Worm (Caenorhabditis elegans): ENCODE measurements around the gene R02D5.6.

R02D5.6 gene

ce11 chrV:14478979-14479378, 38.9 kb downstream of the R02D5.6 start, which contains the start of gene clec-55:
Gene clec-55 (plus strand): TSS chrV:14479279.
- TF ChIP-seq lsy-2 (tag; optimal IDR thresholded peaks at IDR 0.05), result no peak
- TF ChIP-seq blmp-1 (tag; optimal IDR thresholded peaks at IDR 0.05), result no peak
- TF ChIP-seq zip-8 (tag; optimal IDR thresholded peaks at IDR 0.05), result no peak
- no peak for TF ChIP-seq nhr-28 (tag; optimal IDR thresholded peaks at IDR 0.05)
- TF ChIP-seq tbx-8 (GFP tag; optimal IDR thresholded peaks at IDR 0.05), result no peak
- no peak for TF ChIP-seq ceh-39 (tag; optimal IDR thresholded peaks at IDR 0.05)
- TF ChIP-seq ces-1 (GFP tag; optimal IDR thresholded peaks at IDR 0.05), result no peak
- no peak for TF ChIP-seq elt-1 (tag; optimal IDR thresholded peaks at IDR 0.05; ENCODE audit: borderline replicate concordance, insufficient read depth)
- no peak for TF ChIP-seq M03D4.4 (tag; optimal IDR thresholded peaks at IDR 0.05)
- no peak for TF ChIP-seq lin-13 (tag; optimal IDR thresholded peaks at IDR 0.05)
- no peak for TF ChIP-seq nhr-2 (tag; optimal IDR thresholded peaks at IDR 0.05)
- TF ChIP-seq ham-2 (GFP tag; optimal IDR thresholded peaks at IDR 0.05), result no peak
- no peak for TF ChIP-seq unc-62 (GFP tag; optimal IDR thresholded peaks at IDR 0.05)

ce11 chrV:14476680-14477079, 41.2 kb downstream of the R02D5.6 start, which contains the start of gene clec-54:
Gene clec-54 (plus strand): TSS chrV:14476903.
- TF ChIP-seq ceh-83 (GFP tag; optimal IDR thresholded peaks at IDR 0.05) (no peak), sptf-1 (tag; optimal IDR thresholded peaks at IDR 0.05) (no peak), tbx-8 (GFP tag; optimal IDR thresholded peaks at IDR 0.05) (no peak), mep-1 (tag; optimal IDR thresholded peaks at IDR 0.05) (no peak), sem-2 (GFP tag; optimal IDR thresholded peaks at IDR 0.05) (no peak), mls-2 (tag; optimal IDR thresholded peaks at IDR 0.05) (no peak)

DNA sequence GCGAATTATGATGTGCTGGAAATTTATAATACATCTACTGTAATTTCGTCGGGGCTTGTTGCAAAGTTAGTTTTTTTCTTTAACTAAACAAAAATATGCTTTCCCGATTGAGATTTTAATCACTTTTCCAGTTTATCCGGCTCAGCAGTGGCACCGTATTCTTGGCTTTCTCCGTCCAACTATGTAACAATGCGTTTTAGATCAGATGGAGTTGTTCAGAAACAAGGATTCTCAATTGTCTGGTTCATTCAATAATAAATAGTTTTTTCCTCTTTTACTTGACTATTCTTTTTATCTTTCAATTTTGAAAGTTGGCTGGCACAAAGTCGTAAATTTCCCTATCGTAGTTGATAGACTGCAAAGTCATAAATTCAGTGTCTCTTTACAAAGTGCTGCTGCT, 43.8 kb downstream of the R02D5.6 start, which contains the start of gene clec-56:
Gene clec-56 (plus strand): TSS at position 301 of the 400 bp plus-strand sequence.
- TF ChIP-seq M03D4.4 (tag; optimal IDR thresholded peaks at IDR 0.05), result no peak
- TF ChIP-seq blmp-1 (tag; optimal IDR thresholded peaks at IDR 0.05), result no peak
- no peak for TF ChIP-seq nhr-28 (tag; optimal IDR thresholded peaks at IDR 0.05)
- no peak for TF ChIP-seq hlh-1 (tag; optimal IDR thresholded peaks at IDR 0.05)
- no peak for TF ChIP-seq sem-2 (GFP tag; optimal IDR thresholded peaks at IDR 0.05)
- no peak for TF ChIP-seq pha-4 (tag; optimal IDR thresholded peaks at IDR 0.05)
- no peak for TF ChIP-seq cnd-1 (tag; optimal IDR thresholded peaks at IDR 0.05)
- no peak for TF ChIP-seq ham-2 (GFP tag; optimal IDR thresholded peaks at IDR 0.05)
- TF ChIP-seq tbx-8 (GFP tag; optimal IDR thresholded peaks at IDR 0.05), result no peak

- TF ChIP-seq elt-1 (tag; optimal IDR thresholded peaks at IDR 0.05; ENCODE audit: borderline replicate concordance, insufficient read depth), result no peak
- no peak for TF ChIP-seq flh-1 (GFP tag; optimal IDR thresholded peaks at IDR 0.05)
- no peak for TF ChIP-seq lsy-2 (tag; optimal IDR thresholded peaks at IDR 0.05)
- no peak for TF ChIP-seq bed-3 (GFP tag; optimal IDR thresholded peaks at IDR 0.05)
- no peak for TF ChIP-seq unc-62 (GFP tag; optimal IDR thresholded peaks at IDR 0.05)
- no peak for TF ChIP-seq ceh-43 (GFP tag; optimal IDR thresholded peaks at IDR 0.05)
- no peak for TF ChIP-seq pha-4 (tag; optimal IDR thresholded peaks at IDR 0.05)
- TF ChIP-seq nhr-2 (tag; optimal IDR thresholded peaks at IDR 0.05), result no peak
- TF ChIP-seq sptf-1 (tag; optimal IDR thresholded peaks at IDR 0.05), result no peak
- TF ChIP-seq ces-1 (GFP tag; optimal IDR thresholded peaks at IDR 0.05), result no peak
- TF ChIP-seq sem-2 (GFP tag; optimal IDR thresholded peaks at IDR 0.05), result no peak
- TF ChIP-seq lin-32 (GFP tag; optimal IDR thresholded peaks at IDR 0.05), result no peak
- no peak for TF ChIP-seq ham-2 (GFP tag; optimal IDR thresholded peaks at IDR 0.05)
- no peak for TF ChIP-seq cnd-1 (tag; optimal IDR thresholded peaks at IDR 0.05)
- no peak for TF ChIP-seq elt-3 (tag; optimal IDR thresholded peaks at IDR 0.05)
- TF ChIP-seq ceh-39 (tag; optimal IDR thresholded peaks at IDR 0.05), result no peak
Measured at ce11 chrV:14472229-14472628, 45.7 kb downstream of the R02D5.6 start, which contains the start of gene clec-227. Gene clec-227 (plus strand): TSS chrV:14472529.

DNA sequence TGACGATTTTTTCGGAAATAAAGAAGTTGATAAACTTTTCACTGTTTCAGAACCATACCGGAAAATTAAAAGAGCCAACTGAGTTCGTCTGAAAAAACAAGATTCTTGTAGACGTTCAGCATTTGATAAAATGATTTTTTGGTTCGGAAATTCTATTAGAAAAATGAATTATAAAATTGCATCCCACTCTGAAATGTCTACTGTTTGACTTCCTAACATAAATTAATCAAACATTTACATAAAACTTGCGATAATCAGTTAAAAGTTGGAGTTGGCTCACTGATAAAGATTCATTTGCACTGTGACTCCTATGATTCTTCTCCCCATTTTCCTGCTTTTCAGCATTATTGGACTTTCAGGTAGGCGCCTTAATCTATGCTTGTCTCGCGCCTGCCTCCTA, 49.0 kb downstream of the R02D5.6 start, which contains the start of gene clec-57:
Gene clec-57 (plus strand): TSS at position 301 of the 400 bp plus-strand sequence.
- no peak for TF ChIP-seq mab-5 (tag; optimal IDR thresholded peaks at IDR 0.05)
- no peak for TF ChIP-seq bed-3 (GFP tag; optimal IDR thresholded peaks at IDR 0.05)
- no peak for TF ChIP-seq lin-32 (GFP tag; optimal IDR thresholded peaks at IDR 0.05)
- no peak for TF ChIP-seq sptf-1 (tag; optimal IDR thresholded peaks at IDR 0.05)
- no peak for TF ChIP-seq hlh-1 (tag; optimal IDR thresholded peaks at IDR 0.05)
- TF ChIP-seq unc-39 (tag; optimal IDR thresholded peaks at IDR 0.05), result no peak
- no peak for TF ChIP-seq nhr-12 (tag; optimal IDR thresholded peaks at IDR 0.05)
- TF ChIP-seq drap-1 (GFP tag; optimal IDR thresholded peaks at IDR 0.05), result no peak
- no peak for TF ChIP-seq cnd-1 (tag; optimal IDR thresholded peaks at IDR 0.05)
- no peak for TF ChIP-seq ces-1 (GFP tag; optimal IDR thresholded peaks at IDR 0.05)
- no peak for TF ChIP-seq ceh-83 (GFP tag; optimal IDR thresholded peaks at IDR 0.05)
- no peak for TF ChIP-seq zip-8 (tag; optimal IDR thresholded peaks at IDR 0.05)
- no peak for TF ChIP-seq ztf-11 (tag; optimal IDR thresholded peaks at IDR 0.05)
- TF ChIP-seq nhr-76 (tag; optimal IDR thresholded peaks at IDR 0.05), result no peak
- no peak for TF ChIP-seq flh-1 (GFP tag; optimal IDR thresholded peaks at IDR 0.05)
- TF ChIP-seq lsy-2 (tag; optimal IDR thresholded peaks at IDR 0.05), result no peak
- TF ChIP-seq ceh-43 (GFP tag; optimal IDR thresholded peaks at IDR 0.05), result no peak
- no peak for TF ChIP-seq ceh-39 (tag; optimal IDR thresholded peaks at IDR 0.05)
- no peak for TF ChIP-seq lin-13 (tag; optimal IDR thresholded peaks at IDR 0.05)
- no peak for TF ChIP-seq ham-2 (GFP tag; optimal IDR thresholded peaks at IDR 0.05)
